Fruit fly (Drosophila melanogaster): ENCODE results near the gene CG12099.
A peak's percentile ranks its signal among the peaks of the same experiment; 100 is the strongest.

CG12099 gene

DNA sequence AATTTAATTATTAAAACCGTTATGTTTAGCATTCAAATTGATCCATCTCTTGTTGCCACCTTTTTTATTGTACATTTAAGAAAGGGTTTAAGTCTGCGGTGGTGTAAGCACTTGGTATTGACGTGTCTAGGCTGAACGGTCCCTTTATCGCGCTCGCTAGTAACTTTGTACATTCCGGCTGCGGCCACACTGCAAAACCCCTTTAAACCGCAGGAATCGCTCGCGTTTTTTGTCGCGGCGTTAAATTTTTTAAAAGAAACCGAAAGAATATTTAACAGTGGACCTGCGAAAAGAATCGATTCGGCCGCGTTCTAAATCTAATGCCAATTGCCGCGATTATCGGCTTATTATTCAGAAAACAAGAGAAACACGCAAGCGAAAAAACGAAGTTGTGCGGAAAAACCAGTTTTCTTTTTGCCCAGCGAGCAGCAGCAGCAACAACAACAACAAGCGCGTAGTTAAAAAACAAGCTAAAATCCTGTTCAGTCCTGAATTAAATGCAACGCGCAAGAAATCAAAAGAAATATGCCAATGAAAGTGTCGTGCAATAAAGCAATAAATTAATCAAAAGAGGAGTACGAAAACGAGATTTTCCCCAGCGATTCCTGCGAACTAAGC is 18.3 kb upstream of the CG12099 start, which contains the start of gene CG13917 (continued):
- TF ChIP-seq hbn (GFP tag; IDR thresholded peaks at IDR 0.05; ENCODE audit: partially characterized antibody) = 0 out of 2 replicates have a peak, but pooled peaks have one; percentile 25
- no peak for TF ChIP-seq Ada2b (GFP tag; IDR thresholded peaks at IDR 0.05)
- no peak for TF ChIP-seq MTF-1 (GFP tag; optimal IDR thresholded peaks at IDR 0.05; ENCODE audit: borderline replicate concordance)
- no peak for TF ChIP-seq CG1529 (GFP tag; optimal IDR thresholded peaks at IDR 0.05)
- TF ChIP-seq fu2 (GFP tag; optimal IDR thresholded peaks at IDR 0.05) = no peak
- peak; percentile 48 for TF ChIP-seq CG12659 (GFP tag; optimal IDR thresholded peaks at IDR 0.05)
- TF ChIP-seq Deaf1 (tag; optimal IDR thresholded peaks at IDR 0.05) = peak; percentile 21
- peak; percentile 21 for TF ChIP-seq lab (GFP tag; optimal IDR thresholded peaks at IDR 0.05)
- TF ChIP-seq CG6765 (GFP tag; optimal IDR thresholded peaks at IDR 0.05) = no peak
- TF ChIP-seq CG13296 (GFP tag; optimal IDR thresholded peaks at IDR 0.05) = no peak
- peak; percentile 46; the same call in 1 of the 2 replicates for TF ChIP-seq amos (GFP tag; IDR thresholded peaks at IDR 0.05; ENCODE audit: partially characterized antibody)
- peak; percentile 28 for TF ChIP-seq CTCF (GFP tag; optimal IDR thresholded peaks at IDR 0.05)
- peak; percentile 70 for TF ChIP-seq stwl (tag; optimal IDR thresholded peaks at IDR 0.05)
- no peak for TF ChIP-seq zf30C (GFP tag; optimal IDR thresholded peaks at IDR 0.05)
- peak; percentile 34 for TF ChIP-seq HmgZ (tag; optimal IDR thresholded peaks at IDR 0.05)
- TF ChIP-seq CG31441 (GFP tag; IDR thresholded peaks at IDR 0.05) = 0 out of 2 replicates have a peak, but pooled peaks have one; percentile 20
- TF ChIP-seq Kr (GFP tag; optimal IDR thresholded peaks at IDR 0.05) = peak; percentile 84
- no peak for TF ChIP-seq onecut (GFP tag; IDR thresholded peaks at IDR 0.05)
- no peak for TF ChIP-seq gsb-n (tag; optimal IDR thresholded peaks at IDR 0.05)
- peak; percentile 70 for TF ChIP-seq chm (GFP tag; IDR thresholded peaks at IDR 0.05)
- no peak for TF ChIP-seq CG16813 (GFP tag; IDR thresholded peaks at IDR 0.05; ENCODE audit: partially characterized antibody)
- TF ChIP-seq run (tag; optimal IDR thresholded peaks at IDR 0.05) = peak; percentile 25
- peak; percentile 91 for TF ChIP-seq CG15514 (GFP tag; optimal IDR thresholded peaks at IDR 0.05)
- TF ChIP-seq CG10267 (tag; optimal IDR thresholded peaks at IDR 0.05) = peak; percentile 77
- TF ChIP-seq Sin3A (optimal IDR thresholded peaks at IDR 0.05) = peak; percentile 18
- peak; percentile 18; the same call in 1 of the 2 replicates for TF ChIP-seq stc (GFP tag; IDR thresholded peaks at IDR 0.05)
- no peak for TF ChIP-seq CG13894 (tag; optimal IDR thresholded peaks at IDR 0.05)
- TF ChIP-seq CG4617 (GFP tag; optimal IDR thresholded peaks at IDR 0.05; ENCODE audit: borderline replicate concordance) = peak; percentile 45
- no peak for TF ChIP-seq Sry-β (GFP tag; optimal IDR thresholded peaks at IDR 0.05)
- TF ChIP-seq Stat92E (GFP tag; optimal IDR thresholded peaks at IDR 0.05) = peak in 1 of 3 experiments; percentile 39
- TF ChIP-seq hth (optimal IDR thresholded peaks at IDR 0.05) = no peak
- peak; percentile 95 for TF ChIP-seq Ets97D (GFP tag; optimal IDR thresholded peaks at IDR 0.05)
- TF ChIP-seq Opbp (GFP tag; IDR thresholded peaks at IDR 0.05; ENCODE audit: partially characterized antibody) = peak; percentile 60
- TF ChIP-seq Bgb (GFP tag; IDR thresholded peaks at IDR 0.05; ENCODE audit: partially characterized antibody) = peak; percentile 48; the same call in 1 of the 2 replicates
- TF ChIP-seq CG6813 (GFP tag; optimal IDR thresholded peaks at IDR 0.05) = no peak
- peak; percentile 22; the same call in 1 of the 2 replicates for TF ChIP-seq CG14441 (GFP tag; IDR thresholded peaks at IDR 0.05)
- TF ChIP-seq Neu2 (GFP tag; optimal IDR thresholded peaks at IDR 0.05; ENCODE audit: borderline replicate concordance) = no peak
- no peak for TF ChIP-seq CG16779 (GFP tag; IDR thresholded peaks at IDR 0.05)
- TF ChIP-seq CG4854 (GFP tag; optimal IDR thresholded peaks at IDR 0.05) = no peak
- TF ChIP-seq CG8290 (GFP tag; optimal IDR thresholded peaks at IDR 0.05) = peak; percentile 12
- TF ChIP-seq CG8290 (tag; optimal IDR thresholded peaks at IDR 0.05) = peak in 1 of 2 experiments; percentile 14
- TF ChIP-seq kay (GFP tag; optimal IDR thresholded peaks at IDR 0.05) = peak; percentile 1
- 0 out of 2 replicates have a peak, but pooled peaks have one; percentile 20 for TF ChIP-seq CG42726 (GFP tag; IDR thresholded peaks at IDR 0.05; ENCODE audit: partially characterized antibody)
- peak; percentile 33 for TF ChIP-seq CG2116 (GFP tag; optimal IDR thresholded peaks at IDR 0.05)
- TF ChIP-seq CG3281 (GFP tag; optimal IDR thresholded peaks at IDR 0.05) = no peak
- TF ChIP-seq sr (GFP tag; IDR thresholded peaks at IDR 0.05) = no peak
- no peak for TF ChIP-seq D19B (GFP tag; optimal IDR thresholded peaks at IDR 0.05)
- TF ChIP-seq CG7963 (GFP tag; IDR thresholded peaks at IDR 0.05; ENCODE audit: partially characterized antibody) = no peak
- peak in 1 of 2 experiments; percentile 40 for TF ChIP-seq Pdp1 (GFP tag; optimal IDR thresholded peaks at IDR 0.05)
